Worm (Caenorhabditis elegans) whole organism, midembryonic: Measurements from ENCODE around the gene srv-17.

ENCODE experiments used
- flt-1 ChIP-seq: fragments of 200-800 bp; sonication (Bioruptor generic); IDR thresholded peaks from 2 replicates; pipeline ENCODE4 v1.3.6; 2022; ENCODE audit warnings: missing genetic modification characterization, missing compliant biosample characterization
- ztf-23 ChIP-seq: fragments of 200-800 bp; sonication (Bioruptor generic); IDR thresholded peaks from 2 replicates; pipeline ENCODE4 v1.3.6; 2022; ENCODE audit warnings: missing genetic modification reagents, missing genetic modification characterization, missing compliant biosample characterization

DNA sequence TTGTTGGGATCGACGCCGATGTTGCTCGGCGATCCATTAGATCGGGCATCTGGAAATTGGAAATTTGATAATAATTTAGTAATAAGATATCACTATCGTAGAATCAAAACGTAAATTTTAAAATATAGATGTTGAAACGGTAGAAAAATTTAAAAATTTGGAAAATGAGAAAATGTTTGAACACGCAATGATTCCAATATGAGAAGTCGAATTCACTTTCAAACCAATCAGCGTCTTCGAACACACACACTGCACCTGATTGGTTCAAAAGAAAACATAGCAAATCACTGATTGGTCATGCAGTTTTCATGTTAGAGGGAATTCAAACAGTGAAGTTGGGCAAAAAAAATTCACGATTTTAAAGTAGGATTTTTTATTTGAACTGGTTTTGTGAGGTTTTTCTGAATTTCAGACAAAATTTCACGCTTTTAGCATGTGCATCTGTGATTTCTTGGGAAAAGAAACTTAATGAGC lies 33.4 kb upstream of the srv-17 start, which contains the start of gene H04M03.12:
- TF ChIP-seq ztf-23 (GFP tag; lab: Robert Waterston, UW) (no peak), flt-1 (GFP tag; lab: Robert Waterston, UW) (no peak)
